Worm (Caenorhabditis elegans): ENCODE measurements around the gene epc-1.

The epc-1 gene

DNA sequence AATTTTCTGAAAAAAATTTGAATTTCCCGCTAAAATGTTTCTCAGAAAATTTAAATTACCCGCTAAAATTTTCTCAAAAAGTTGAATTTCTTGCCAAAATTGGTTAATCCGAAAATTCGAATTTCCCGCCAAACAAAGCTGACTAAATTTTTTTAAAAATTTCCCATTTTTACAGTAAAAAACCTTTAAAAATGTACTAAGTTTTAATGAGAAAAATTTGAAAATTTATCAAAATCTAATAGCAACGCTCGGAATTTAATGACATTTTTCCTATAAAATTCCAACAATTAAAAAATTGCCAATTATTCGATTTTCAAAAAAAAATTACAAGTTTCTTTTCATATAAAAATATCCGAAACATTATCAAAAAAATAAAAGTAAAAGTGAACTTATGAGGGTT is 16.5 kb downstream of the epc-1 start:
- TF ChIP-seq W03F9.2 (tag; optimal IDR thresholded peaks at IDR 0.05) = no peak
- no peak for TF ChIP-seq dao-5 (tag; optimal IDR thresholded peaks at IDR 0.05)
- no peak for TF ChIP-seq him-1 (tag; optimal IDR thresholded peaks at IDR 0.05)

- TF ChIP-seq dao-5 (tag; optimal IDR thresholded peaks at IDR 0.05) (no peak), W03F9.2 (tag; optimal IDR thresholded peaks at IDR 0.05) (no peak), him-1 (tag; optimal IDR thresholded peaks at IDR 0.05) (no peak)
Measured at ce11 chrIII:12585842-12586241, 22.5 kb downstream of the epc-1 start.

ce11 chrIII:12583466-12583865 is 24.9 kb downstream of the epc-1 start:
- TF ChIP-seq W03F9.2 (tag; optimal IDR thresholded peaks at IDR 0.05) = peak; percentile 70
- peak; percentile 76 for TF ChIP-seq him-1 (tag; optimal IDR thresholded peaks at IDR 0.05)
- no peak for TF ChIP-seq dao-5 (tag; optimal IDR thresholded peaks at IDR 0.05)

DNA sequence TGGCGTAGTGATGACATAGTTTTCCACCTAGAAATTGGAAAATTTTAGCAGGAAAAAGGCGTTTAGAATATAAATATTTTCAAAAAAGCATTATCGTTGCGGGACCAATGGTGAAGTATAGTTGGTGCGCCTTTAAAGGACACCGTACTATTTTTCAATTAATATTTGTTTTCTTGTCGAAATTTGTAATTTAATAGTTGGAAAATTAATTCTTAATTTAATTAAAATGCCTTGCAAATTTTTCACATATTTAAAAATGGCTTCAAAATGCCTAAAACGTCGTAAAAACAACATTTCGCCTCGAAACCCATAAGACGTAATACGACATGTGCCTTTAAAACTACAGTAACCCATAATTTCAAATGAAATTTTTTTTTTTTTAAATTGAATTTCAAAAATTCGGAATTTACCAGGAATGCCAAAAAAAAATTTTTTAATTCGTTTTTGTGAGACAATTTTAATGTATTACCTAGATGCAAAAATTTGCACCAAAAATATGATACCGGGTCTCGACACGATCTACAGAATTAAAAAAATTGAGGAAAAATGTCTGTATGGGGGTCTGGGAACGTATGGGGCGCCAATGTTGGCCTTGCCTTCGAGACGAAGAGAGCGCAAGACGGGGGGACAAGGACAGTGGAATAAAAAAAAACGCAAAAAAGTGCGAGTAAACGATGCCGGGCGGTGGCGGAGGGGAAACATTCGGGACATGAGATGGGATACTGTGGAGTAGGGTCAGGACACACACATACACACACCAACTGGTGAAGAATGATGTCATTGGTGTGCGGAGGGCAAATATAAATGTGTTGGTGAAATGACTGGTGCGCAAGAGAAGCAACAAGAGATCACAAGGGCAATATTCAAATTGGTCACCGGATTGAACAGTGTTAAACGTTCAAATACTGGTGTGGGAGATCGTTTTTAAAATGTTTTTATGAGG is 32.8 kb downstream of the epc-1 start, which contains the start of gene aakg-1:
Gene aakg-1, minus strand, starts transcription at position 52 of the 943 bp plus-strand sequence.
- no peak for TF ChIP-seq dao-5 (tag; optimal IDR thresholded peaks at IDR 0.05)
- no peak for TF ChIP-seq him-1 (tag; optimal IDR thresholded peaks at IDR 0.05)
- TF ChIP-seq W03F9.2 (tag; optimal IDR thresholded peaks at IDR 0.05) = no peak

- TF ChIP-seq dao-5 (tag; optimal IDR thresholded peaks at IDR 0.05) (no peak), W03F9.2 (tag; optimal IDR thresholded peaks at IDR 0.05) (no peak), him-1 (tag; optimal IDR thresholded peaks at IDR 0.05) (no peak)
Measured at ce11 chrIII:12569870-12570269, 38.5 kb downstream of the epc-1 start.

- TF ChIP-seq him-1 (tag; optimal IDR thresholded peaks at IDR 0.05) (no peak), dao-5 (tag; optimal IDR thresholded peaks at IDR 0.05) (no peak), W03F9.2 (tag; optimal IDR thresholded peaks at IDR 0.05) (no peak)
Measured at ce11 chrIII:12568962-12569361, 39.4 kb downstream of the epc-1 start.

DNA sequence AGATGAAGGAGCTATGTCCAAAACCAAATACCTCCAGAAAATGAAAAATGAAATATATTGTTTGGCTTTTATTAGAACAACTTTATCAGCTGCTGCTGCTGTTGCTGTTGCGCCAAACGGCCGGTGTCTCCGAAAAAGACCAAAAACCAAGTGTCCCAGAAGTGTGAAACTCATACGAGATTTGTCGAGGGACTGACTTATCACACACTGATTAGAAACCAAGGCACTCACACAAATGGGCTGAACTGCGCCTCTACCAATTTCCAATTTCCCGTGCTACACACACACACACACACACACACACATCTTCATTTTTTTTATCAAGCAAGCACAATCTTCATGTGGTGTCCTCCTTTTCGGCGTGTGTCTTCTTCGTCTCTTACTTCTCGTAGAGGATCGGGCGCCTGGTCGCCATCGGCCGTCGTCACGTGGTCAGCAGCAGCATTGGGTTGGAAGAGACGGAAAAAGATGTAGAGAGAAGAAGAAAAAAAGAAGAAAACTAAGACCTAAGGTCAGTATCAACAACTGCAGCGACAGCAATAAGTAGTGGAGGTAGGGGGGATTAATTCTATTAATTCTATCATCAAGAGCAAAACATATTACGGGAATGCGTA is 40.2 kb downstream of the epc-1 start:
- TF ChIP-seq W03F9.2 (tag; optimal IDR thresholded peaks at IDR 0.05) (no peak), dao-5 (tag; optimal IDR thresholded peaks at IDR 0.05) (no peak), him-1 (tag; optimal IDR thresholded peaks at IDR 0.05) (no peak)

DNA sequence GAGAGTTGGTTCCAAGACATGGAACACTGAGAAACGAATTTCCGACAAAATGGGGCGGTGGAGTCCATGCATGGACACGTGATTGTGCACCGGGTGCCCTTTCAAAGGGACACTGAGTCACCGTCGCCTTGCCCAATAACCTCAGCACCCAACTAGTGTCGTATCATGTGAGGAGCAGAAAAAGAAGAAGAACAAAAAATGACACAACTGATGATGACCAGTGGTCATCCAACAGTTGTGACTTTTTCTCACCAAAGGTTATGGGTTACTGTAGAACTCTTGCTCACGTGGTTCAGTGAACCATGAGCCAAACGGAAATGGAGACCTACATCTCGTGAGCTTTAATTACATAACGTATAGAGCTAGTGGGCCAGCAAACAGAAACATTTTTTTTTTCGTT is 42.6 kb downstream of the epc-1 start:
- TF ChIP-seq W03F9.2 (tag; optimal IDR thresholded peaks at IDR 0.05) = no peak
- no peak for TF ChIP-seq dao-5 (tag; optimal IDR thresholded peaks at IDR 0.05)
- no peak for TF ChIP-seq him-1 (tag; optimal IDR thresholded peaks at IDR 0.05)

DNA sequence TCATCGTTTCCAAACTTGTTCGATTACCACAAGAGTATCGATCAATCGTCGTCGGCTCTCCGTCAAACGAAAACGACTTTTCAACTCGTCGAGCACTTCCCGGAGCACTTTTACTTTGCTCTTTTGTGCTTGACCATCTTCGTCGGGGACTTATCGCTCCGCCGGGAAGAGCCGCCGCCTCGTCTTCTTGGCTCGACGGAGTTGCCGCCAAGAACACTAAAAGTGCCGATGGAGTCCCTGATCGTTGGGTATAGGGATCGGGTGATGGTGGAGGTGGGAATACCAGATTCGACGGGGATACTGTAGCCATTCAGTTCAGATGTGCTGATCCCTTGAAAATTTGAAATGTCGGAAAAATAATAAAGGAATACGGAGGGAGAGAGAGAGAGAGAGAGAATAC is 45.6 kb downstream of the epc-1 start:
- TF ChIP-seq him-1 (tag; optimal IDR thresholded peaks at IDR 0.05) = no peak
- no peak for TF ChIP-seq dao-5 (tag; optimal IDR thresholded peaks at IDR 0.05)
- no peak for TF ChIP-seq W03F9.2 (tag; optimal IDR thresholded peaks at IDR 0.05)

- TF ChIP-seq him-1 (tag; optimal IDR thresholded peaks at IDR 0.05) (peak; percentile 46), W03F9.2 (tag; optimal IDR thresholded peaks at IDR 0.05) (peak; percentile 30), dao-5 (tag; optimal IDR thresholded peaks at IDR 0.05) (no peak)
Measured at ce11 chrIII:12558097-12558594, 50.2 kb downstream of the epc-1 start.

ce11 chrIII:12556104-12556503 is 52.3 kb downstream of the epc-1 start:
- TF ChIP-seq dao-5 (tag; optimal IDR thresholded peaks at IDR 0.05) (no peak), him-1 (tag; optimal IDR thresholded peaks at IDR 0.05) (peak; percentile 18)

DNA sequence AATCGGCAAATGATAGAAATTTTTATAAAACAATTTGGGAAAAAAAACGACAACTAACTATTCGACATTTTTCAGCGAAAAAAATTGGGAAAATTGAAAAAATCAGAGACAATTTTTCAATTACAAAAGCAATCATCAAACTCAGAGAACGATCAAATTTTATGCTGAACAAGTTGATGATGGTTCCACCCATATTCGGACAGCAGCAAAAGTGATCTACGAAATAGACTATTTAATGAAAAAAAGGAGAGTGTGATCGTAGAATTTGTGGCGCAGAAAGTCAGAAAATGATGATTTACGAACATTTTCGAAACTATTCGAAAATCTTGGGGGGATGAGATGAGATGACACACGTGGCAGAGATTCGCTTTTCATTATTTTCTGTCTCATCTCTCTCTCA is 57.1 kb downstream of the epc-1 start:
- TF ChIP-seq W03F9.2 (tag; optimal IDR thresholded peaks at IDR 0.05) = no peak
- TF ChIP-seq him-1 (tag; optimal IDR thresholded peaks at IDR 0.05) = no peak
- no peak for TF ChIP-seq dao-5 (tag; optimal IDR thresholded peaks at IDR 0.05)

ce11 chrIII:12549657-12550056 is 58.7 kb downstream of the epc-1 start:
- peak; percentile 13 for TF ChIP-seq W03F9.2 (tag; optimal IDR thresholded peaks at IDR 0.05)
- TF ChIP-seq dao-5 (tag; optimal IDR thresholded peaks at IDR 0.05) = no peak

Measured in whole organism, L4/young adult.